Worm (Caenorhabditis elegans) whole organism, L2 larva: ENCODE results near the gene F22F1.3.

ENCODE experiments used
- C34F6.9 ChIP-seq: fragments of 150-350 bp; optimal IDR thresholded peaks from 2 replicates; lab custom pipeline; 2014; ENCODE audit warnings: missing biosample characterization, missing genetic modification characterization
- F13H6.1 ChIP-seq: sonication (generic microtip); optimal IDR thresholded peaks from 2 replicates; lab custom pipeline; 2016; ENCODE audit warnings: missing genetic modification characterization, missing compliant biosample characterization
- R02D3.7 ChIP-seq: fragments of 150-350 bp; optimal IDR thresholded peaks from 2 replicates; lab custom pipeline; 2014; ENCODE audit warnings: missing biosample characterization, missing genetic modification characterization
- Y55F3AM.14 ChIP-seq: fragments of 200-800 bp; sonication (Bioruptor generic); optimal IDR thresholded peaks from 2 replicates; lab custom pipeline; 2018; ENCODE audit warnings: mild to moderate bottlenecking, missing genetic modification characterization, missing compliant biosample characterization
- aly-2 ChIP-seq: fragments of 150-350 bp; optimal IDR thresholded peaks from 2 replicates; lab custom pipeline; 2014; ENCODE audit warnings: missing biosample characterization, missing genetic modification characterization
- ama-1 ChIP-seq: fragments of 150-350 bp; optimal IDR thresholded peaks from 2 replicates; lab custom pipeline; 2018; ENCODE audit warnings: inconsistent platforms
- ceh-82 ChIP-seq: fragments of 150-350 bp; optimal IDR thresholded peaks from 2 replicates; lab custom pipeline; 2014; ENCODE audit warnings: missing biosample characterization, missing genetic modification characterization
- crh-2 ChIP-seq: sonication (generic microtip); optimal IDR thresholded peaks from 2 replicates; lab custom pipeline; 2017; ENCODE audit warnings: missing biosample characterization, missing genetic modification characterization
- egl-27 ChIP-seq: sonication (generic microtip); optimal IDR thresholded peaks from 3 replicates; lab custom pipeline; 2017; ENCODE audit warnings: missing biosample characterization, missing genetic modification reagents, missing genetic modification characterization
- elt-3 ChIP-seq: sonication (generic microtip); optimal IDR thresholded peaks from 2 replicates; lab custom pipeline; 2017; ENCODE audit warnings: missing biosample characterization, missing genetic modification characterization
- fos-1 ChIP-seq: fragments of 150-350 bp; optimal IDR thresholded peaks from 2 replicates; lab custom pipeline; 2014; ENCODE audit warnings: missing biosample characterization, missing genetic modification characterization
- lin-11 ChIP-seq: fragments of 150-350 bp; sonication (generic microtip); optimal IDR thresholded peaks from 2 replicates; lab custom pipeline; 2014; ENCODE audit warnings: missing biosample characterization, missing genetic modification characterization, inconsistent platforms, mixed read lengths
- lin-13 ChIP-seq: fragments of 150-350 bp; optimal IDR thresholded peaks from 2 replicates; lab custom pipeline; 2014; ENCODE audit warnings: missing biosample characterization, missing genetic modification reagents, missing genetic modification characterization
- lin-39 ChIP-seq: fragments of 150-350 bp; optimal IDR thresholded peaks from 2 replicates; lab custom pipeline; 2014; ENCODE audit warnings: missing biosample characterization, missing genetic modification reagents, missing genetic modification characterization
- lsy-2 ChIP-seq, 2 experiments: fragments of 150-350 bp in 1 of 2; sonication (generic microtip) in 1 of 2; optimal IDR thresholded peaks; 2 replicates each; lab custom pipeline; 2014 to 2017; ENCODE audit warnings: missing biosample characterization in 2 of 2, missing genetic modification characterization in 2 of 2
- mab-5 ChIP-seq: fragments of 150-350 bp; optimal IDR thresholded peaks from 2 replicates; lab custom pipeline; 2014; ENCODE audit warnings: missing biosample characterization, missing genetic modification characterization
- nhr-10 ChIP-seq: sonication (generic microtip); optimal IDR thresholded peaks from 2 replicates; lab custom pipeline; 2017; ENCODE audit warnings: missing biosample characterization, missing genetic modification characterization
- nhr-11 ChIP-seq: fragments of 150-350 bp; optimal IDR thresholded peaks from 2 replicates; lab custom pipeline; 2014; ENCODE audit warnings: missing biosample characterization, missing genetic modification characterization
- nhr-12 ChIP-seq: fragments of 150-350 bp; optimal IDR thresholded peaks from 2 replicates; lab custom pipeline; 2014; ENCODE audit warnings: missing biosample characterization, missing genetic modification characterization
- nhr-129 ChIP-seq: fragments of 150-350 bp; optimal IDR thresholded peaks from 2 replicates; lab custom pipeline; 2014; ENCODE audit warnings: missing biosample characterization, missing genetic modification characterization
- nhr-21 ChIP-seq: fragments of 150-350 bp; optimal IDR thresholded peaks from 2 replicates; lab custom pipeline; 2014; ENCODE audit warnings: missing biosample characterization, missing genetic modification characterization
- nhr-25 ChIP-seq: fragments of 150-350 bp; sonication (generic microtip); optimal IDR thresholded peaks from 3 replicates; lab custom pipeline; 2014; ENCODE audit warnings: missing biosample characterization, missing genetic modification characterization
- nhr-6 ChIP-seq: fragments of 150-350 bp; optimal IDR thresholded peaks from 2 replicates; lab custom pipeline; 2014; ENCODE audit warnings: missing biosample characterization, missing genetic modification characterization
- nhr-77 ChIP-seq: fragments of 150-350 bp; optimal IDR thresholded peaks from 2 replicates; lab custom pipeline; 2014; ENCODE audit warnings: missing biosample characterization, missing genetic modification characterization
- peb-1 ChIP-seq: fragments of 150-350 bp; optimal IDR thresholded peaks from 2 replicates; lab custom pipeline; 2014; ENCODE audit warnings: missing biosample characterization, missing genetic modification characterization
- skn-1 ChIP-seq: sonication (generic microtip); optimal IDR thresholded peaks from 2 replicates; lab custom pipeline; 2017; ENCODE audit warnings: missing biosample characterization, missing genetic modification characterization
- sma-3 ChIP-seq: sonication (generic microtip); optimal IDR thresholded peaks from 2 replicates; lab custom pipeline; 2016; ENCODE audit warnings: missing genetic modification reagents, missing genetic modification characterization, missing compliant biosample characterization
- sma-9 ChIP-seq, 2 experiments: fragments of 150-350 bp in 1 of 2; sonication (generic microtip) in 1 of 2; optimal IDR thresholded peaks; 2 replicates each; lab custom pipeline; 2014 to 2016; ENCODE audit warnings: missing genetic modification characterization in 2 of 2, mild to moderate bottlenecking in 1 of 2, missing biosample characterization in 1 of 2, missing compliant biosample characterization in 1 of 2, missing genetic modification reagents in 1 of 2, moderate library complexity in 1 of 2
- unc-39 ChIP-seq: fragments of 150-350 bp; optimal IDR thresholded peaks from 2 replicates; lab custom pipeline; 2014; ENCODE audit warnings: missing biosample characterization, missing genetic modification characterization
- unc-55 ChIP-seq: fragments of 150-350 bp; sonication (generic microtip); optimal IDR thresholded peaks from 3 replicates; lab custom pipeline; 2014; ENCODE audit warnings: missing biosample characterization, missing genetic modification reagents, missing genetic modification characterization
- unc-62 ChIP-seq: fragments of 150-350 bp; optimal IDR thresholded peaks from 2 replicates; lab custom pipeline; 2014; ENCODE audit warnings: missing biosample characterization, missing genetic modification reagents, missing genetic modification characterization
- zag-1 ChIP-seq: fragments of 150-350 bp; optimal IDR thresholded peaks from 2 replicates; lab custom pipeline; 2014; ENCODE audit warnings: missing biosample characterization, missing genetic modification characterization
- ztf-1 ChIP-seq: fragments of 200-800 bp; sonication (Bioruptor generic); conservative IDR thresholded peaks from 2 replicates; pipeline ENCODE4 v1.3.6; 2022; ENCODE audit warnings: missing genetic modification characterization, missing compliant biosample characterization
- ztf-4 ChIP-seq: fragments of 150-350 bp; optimal IDR thresholded peaks from 2 replicates; lab custom pipeline; 2014; ENCODE audit warnings: missing biosample characterization, missing genetic modification characterization

The F22F1.3 gene

ce11 chrX:8136276-8136891 lies 26.5 kb downstream of the F22F1.3 start, which contains the start of gene C02B8.6:
Gene C02B8.6, minus strand, starts transcription at chrX:8136326.
- no peak for TF ChIP-seq ztf-1 (GFP tag; lab: Robert Waterston, UW)
- TF ChIP-seq unc-62 (GFP tag; lab: Kevin White, UChicago) = no peak
- TF ChIP-seq crh-2 = peak; percentile 51
- TF ChIP-seq nhr-12 (tag; lab: Kevin White, UChicago) = no peak
- TF ChIP-seq nhr-25 (tag; lab: Kevin White, UChicago) = no peak
- no peak for TF ChIP-seq aly-2 (tag; lab: Kevin White, UChicago)
- TF ChIP-seq mab-5 = no peak
- TF ChIP-seq nhr-11 = no peak
- peak; percentile 44 for TF ChIP-seq lin-13 (GFP tag; lab: Kevin White, UChicago)
- TF ChIP-seq unc-55 (GFP tag; lab: Kevin White, UChicago) = peak; percentile 70
- TF ChIP-seq sma-9 (GFP tag; optimal IDR thresholded peaks at IDR 0.05; lab: Kevin White, UChicago) = no peak
- TF ChIP-seq sma-9 (tag; optimal IDR thresholded peaks at IDR 0.05; lab: Kevin White, UChicago) = no peak
- no peak for TF ChIP-seq ceh-82 (tag; lab: Kevin White, UChicago)
- TF ChIP-seq ama-1 (lab: Kevin White, UChicago) = no peak
- TF ChIP-seq F13H6.1 (tag; lab: Kevin White, UChicago) = peak; percentile 39
- TF ChIP-seq skn-1 = no peak
- peak; percentile 82 for TF ChIP-seq nhr-129 (tag; lab: Kevin White, UChicago)
- peak; percentile 86 for TF ChIP-seq fos-1 (tag; lab: Kevin White, UChicago)
- peak; percentile 59 for TF ChIP-seq C34F6.9

- TF ChIP-seq ama-1 (lab: Kevin White, UChicago) (no peak), lsy-2 (tag; optimal IDR thresholded peaks at IDR 0.05; lab: Kevin White, UChicago) (no peak), C34F6.9 (no peak), Y55F3AM.14 (GFP tag; lab: Kevin White, UChicago) (no peak), lin-13 (GFP tag; lab: Kevin White, UChicago) (no peak), nhr-77 (tag; lab: Kevin White, UChicago) (no peak), nhr-129 (tag; lab: Kevin White, UChicago) (no peak), unc-39 (tag; lab: Kevin White, UChicago) (no peak), nhr-21 (tag; lab: Kevin White, UChicago) (no peak), R02D3.7 (tag; lab: Kevin White, UChicago) (no peak), lin-39 (tag; lab: Kevin White, UChicago) (no peak), elt-3 (tag; lab: Kevin White, UChicago) (no peak), nhr-12 (tag; lab: Kevin White, UChicago) (no peak), fos-1 (tag; lab: Kevin White, UChicago) (no peak), sma-3 (GFP tag; lab: Kevin White, UChicago) (no peak), lin-11 (tag; lab: Kevin White, UChicago) (no peak), nhr-25 (tag; lab: Kevin White, UChicago) (no peak), ztf-1 (GFP tag; lab: Robert Waterston, UW) (no peak), mab-5 (no peak)
- TF ChIP-seq, all 48 proteins: peak for 0
These were observed 33.3 kb downstream of the F22F1.3 start, which contains the start of gene frpr-1 for ce11 chrX:8129543-8129942. Gene frpr-1, minus strand, starts transcription at chrX:8129643.

ce11 chrX:8123194-8123593 lies 39.7 kb downstream of the F22F1.3 start, which contains the start of gene C02B8.12:
Gene C02B8.12, minus strand, starts transcription at chrX:8123368.
- TF ChIP-seq ztf-4 (tag; lab: Kevin White, UChicago) (no peak), lsy-2 (tag; optimal IDR thresholded peaks at IDR 0.05; lab: Kevin White, UChicago) (no peak), unc-55 (GFP tag; lab: Kevin White, UChicago) (no peak), aly-2 (tag; lab: Kevin White, UChicago) (no peak), zag-1 (tag; lab: Kevin White, UChicago) (no peak), crh-2 (no peak), unc-39 (tag; lab: Kevin White, UChicago) (no peak), egl-27 (no peak), Y55F3AM.14 (GFP tag; lab: Kevin White, UChicago) (no peak), unc-62 (GFP tag; lab: Kevin White, UChicago) (no peak), peb-1 (tag; lab: Kevin White, UChicago) (no peak), lin-39 (tag; lab: Kevin White, UChicago) (no peak), lin-13 (GFP tag; lab: Kevin White, UChicago) (no peak), nhr-6 (tag; lab: Kevin White, UChicago) (no peak), sma-3 (GFP tag; lab: Kevin White, UChicago) (no peak), nhr-77 (tag; lab: Kevin White, UChicago) (no peak), C34F6.9 (no peak), skn-1 (no peak), nhr-10 (tag; lab: Kevin White, UChicago) (no peak), nhr-11 (no peak)
